Fruit fly (Drosophila melanogaster): ENCODE measurements around the gene CG34384.
A peak's percentile ranks its signal among the peaks of the same experiment; 100 is the strongest.

The CG34384 gene

dm6 chr3R:7886859-7887190, 72.7 kb downstream of the CG34384 start, which contains the start of gene ArgRS-m (continued):
- peak; percentile 73 for TF ChIP-seq esn (GFP tag; optimal IDR thresholded peaks at IDR 0.05)
- TF ChIP-seq CG7368 (GFP tag; optimal IDR thresholded peaks at IDR 0.05) = peak; percentile 63
- no peak for TF ChIP-seq fd85E (GFP tag; optimal IDR thresholded peaks at IDR 0.05)
- TF ChIP-seq CG6276 (GFP tag; optimal IDR thresholded peaks at IDR 0.05) = no peak
- TF ChIP-seq CG10669 (GFP tag; optimal IDR thresholded peaks at IDR 0.05) = peak; percentile 15
- TF ChIP-seq CG3032 (tag; optimal IDR thresholded peaks at IDR 0.05) = peak; percentile 30
- TF ChIP-seq CG8119 (GFP tag; IDR thresholded peaks at IDR 0.05) = peak; percentile 39; the same call in 1 of the 3 replicates
- TF ChIP-seq CG31627 (GFP tag; optimal IDR thresholded peaks at IDR 0.05) = peak; percentile 72
- peak; percentile 10 for TF ChIP-seq CG4318 (GFP tag; optimal IDR thresholded peaks at IDR 0.05)
- TF ChIP-seq Lpt (GFP tag; optimal IDR thresholded peaks at IDR 0.05) = no peak
- no peak for TF ChIP-seq CG9139 (GFP tag; optimal IDR thresholded peaks at IDR 0.05)
- TF ChIP-seq cyc (GFP tag; optimal IDR thresholded peaks at IDR 0.05) = peak; percentile 50
- TF ChIP-seq Ets96B (tag; optimal IDR thresholded peaks at IDR 0.05) = peak; percentile 11
- TF ChIP-seq CG8632 (GFP tag; optimal IDR thresholded peaks at IDR 0.05) = peak; percentile 22
- peak; percentile 59 for TF ChIP-seq achi (GFP tag; optimal IDR thresholded peaks at IDR 0.05)
- no peak for TF ChIP-seq CG6854 (GFP tag; optimal IDR thresholded peaks at IDR 0.05)
- TF ChIP-seq CG8319 (GFP tag; optimal IDR thresholded peaks at IDR 0.05) = peak; percentile 41
- TF ChIP-seq CG6808 (GFP tag; optimal IDR thresholded peaks at IDR 0.05) = peak; percentile 33
- peak; percentile 69 for TF ChIP-seq eg (GFP tag; IDR thresholded peaks at IDR 0.05)
- TF ChIP-seq CG34406 (GFP tag; optimal IDR thresholded peaks at IDR 0.05) = peak; percentile 53
- TF ChIP-seq Ets21C (GFP tag; optimal IDR thresholded peaks at IDR 0.05) = peak; percentile 41
- TF ChIP-seq acj6 (GFP tag; optimal IDR thresholded peaks at IDR 0.05) = peak; percentile 72
- peak; percentile 79 for TF ChIP-seq Hr4 (GFP tag; optimal IDR thresholded peaks at IDR 0.05)
- no peak for TF ChIP-seq CG16779 (tag; optimal IDR thresholded peaks at IDR 0.05)
- TF ChIP-seq Eip75B (GFP tag; optimal IDR thresholded peaks at IDR 0.05) = peak; percentile 67
- TF ChIP-seq Eip78C (GFP tag) = peak; percentile 79
- peak; percentile 12 for TF ChIP-seq Sox102F (GFP tag; optimal IDR thresholded peaks at IDR 0.05)

dm6 chr3R:7891031-7891430, 76.9 kb downstream of the CG34384 start, which contains the start of gene wtrw:
Gene wtrw (plus strand): TSS chr3R:7891331.
- no peak for TF ChIP-seq svp (GFP tag)
- no peak for TF ChIP-seq Ets21C (GFP tag; optimal IDR thresholded peaks at IDR 0.05)
- TF ChIP-seq Hr4 (GFP tag; optimal IDR thresholded peaks at IDR 0.05) = no peak
- TF ChIP-seq Blimp-1 (GFP tag; optimal IDR thresholded peaks at IDR 0.05) = no peak
- TF ChIP-seq fkh (GFP tag; optimal IDR thresholded peaks at IDR 0.05) = no peak
- no peak for TF ChIP-seq esn (GFP tag; optimal IDR thresholded peaks at IDR 0.05)
- no peak for TF ChIP-seq cyc (GFP tag; optimal IDR thresholded peaks at IDR 0.05)
- no peak for TF ChIP-seq CG8632 (GFP tag; optimal IDR thresholded peaks at IDR 0.05)
- no peak for TF ChIP-seq CG16779 (tag; optimal IDR thresholded peaks at IDR 0.05)
- no peak for TF ChIP-seq CG9139 (GFP tag; optimal IDR thresholded peaks at IDR 0.05)
- no peak for TF ChIP-seq Gug (GFP tag; IDR thresholded peaks at IDR 0.05)
- no peak for TF ChIP-seq CG11902 (GFP tag; optimal IDR thresholded peaks at IDR 0.05)

dm6 chr3R:7892246-7893000, 78.3 kb downstream of the CG34384 start:
- TF ChIP-seq CG6276 (GFP tag; optimal IDR thresholded peaks at IDR 0.05) = peak; percentile 45
- TF ChIP-seq ss (GFP tag; optimal IDR thresholded peaks at IDR 0.05) = peak; percentile 4 to 71
- TF ChIP-seq Hr4 (GFP tag; optimal IDR thresholded peaks at IDR 0.05) = peak; percentile 60
- peak; percentile 68 for TF ChIP-seq Lpt (GFP tag; optimal IDR thresholded peaks at IDR 0.05)
- TF ChIP-seq esn (GFP tag; optimal IDR thresholded peaks at IDR 0.05) = peak; percentile 14
- peak; percentile 71 for TF ChIP-seq Eip78C (GFP tag)
- no peak for TF ChIP-seq Met (GFP tag; optimal IDR thresholded peaks at IDR 0.05)
- peak; percentile 4 for TF ChIP-seq pdm3 (GFP tag; optimal IDR thresholded peaks at IDR 0.05)
- TF ChIP-seq CG34406 (GFP tag; optimal IDR thresholded peaks at IDR 0.05) = no peak
- TF ChIP-seq CG11294 (GFP tag; IDR thresholded peaks at IDR 0.05) = peak; percentile 49; the same call in 1 of the 2 replicates
- peak; percentile 45; the same call in 1 of the 2 replicates for TF ChIP-seq Gug (GFP tag; IDR thresholded peaks at IDR 0.05)
- peak; percentile 42 for TF ChIP-seq CG6808 (GFP tag; optimal IDR thresholded peaks at IDR 0.05)
- peak; percentile 47 for TF ChIP-seq dsx (GFP tag; optimal IDR thresholded peaks at IDR 0.05; ENCODE audit: poor library complexity, severe bottlenecking)
- TF ChIP-seq CG10631 (GFP tag; optimal IDR thresholded peaks at IDR 0.05) = peak; percentile 38
- TF ChIP-seq spab (GFP tag; optimal IDR thresholded peaks at IDR 0.05) = peak; percentile 29
- no peak for TF ChIP-seq Sox102F (GFP tag; optimal IDR thresholded peaks at IDR 0.05)
- TF ChIP-seq cyc (GFP tag; optimal IDR thresholded peaks at IDR 0.05) = no peak
- TF ChIP-seq CG10669 (GFP tag; optimal IDR thresholded peaks at IDR 0.05) = no peak
- peak; percentile 9 for TF ChIP-seq Eip75B (GFP tag; optimal IDR thresholded peaks at IDR 0.05)
- TF ChIP-seq fkh (GFP tag; optimal IDR thresholded peaks at IDR 0.05) = peak; percentile 69
- peak; percentile 81 for TF ChIP-seq CG8119 (GFP tag; IDR thresholded peaks at IDR 0.05)
- TF ChIP-seq CG6163 (GFP tag; IDR thresholded peaks at IDR 0.05) = peak; percentile 72
- TF ChIP-seq CG9139 (GFP tag; optimal IDR thresholded peaks at IDR 0.05) = peak; percentile 7
- TF ChIP-seq eg (GFP tag; IDR thresholded peaks at IDR 0.05) = peak; percentile 83
- TF ChIP-seq achi (GFP tag; optimal IDR thresholded peaks at IDR 0.05) = peak; percentile 54
- TF ChIP-seq OdsH (GFP tag; optimal IDR thresholded peaks at IDR 0.05) = peak; percentile 57
- peak; percentile 77 for TF ChIP-seq CG32006 (GFP tag; optimal IDR thresholded peaks at IDR 0.05)
- TF ChIP-seq acj6 (GFP tag; optimal IDR thresholded peaks at IDR 0.05) = peak; percentile 38
- TF ChIP-seq Blimp-1 (GFP tag; optimal IDR thresholded peaks at IDR 0.05) = no peak
- peak; percentile 25 for TF ChIP-seq CG1621 (tag; optimal IDR thresholded peaks at IDR 0.05)

Data from whole organism, prepupa.